Worm (Caenorhabditis elegans) whole organism, dauer: ENCODE measurements around the gene F43C11.11.

Source experiments
- unc-62 ChIP-seq: sonication (generic microtip); optimal IDR thresholded peaks from 2 replicates; lab custom pipeline; 2017; ENCODE audit warnings: missing biosample characterization, missing genetic modification reagents, missing genetic modification characterization

F43C11.11 gene

ce11 chrII:2372090-2372489 is 8.5 kb upstream of the F43C11.11 start, which contains the start of gene F16G10.3:
Gene F16G10.3 (plus strand): TSS chrII:2372390.
- TF ChIP-seq unc-62 (GFP tag; lab: Kevin White, UChicago) = no peak

ce11 chrII:2368956-2369355 is 5.4 kb upstream of the F43C11.11 start, which contains the start of gene hpo-25:
Gene hpo-25 (plus strand): TSS chrII:2369256.
- no peak for TF ChIP-seq unc-62 (GFP tag; lab: Kevin White, UChicago)

ce11 chrII:2366623-2367365 is 3.2 kb upstream of the F43C11.11 start, which contains the start of the genes F43C11.12 and F16G10.5:
Gene F43C11.12 (minus strand): TSS chrII:2366723.
Gene F16G10.5 (plus strand): TSS chrII:2367315.
- no peak for TF ChIP-seq unc-62 (GFP tag; lab: Kevin White, UChicago)

- TF ChIP-seq unc-62 (GFP tag; lab: Kevin White, UChicago) = no peak
These were observed 3.6 kb downstream of the F43C11.11 start, which contains the start of gene F43C11.16 for ce11 chrII:2359965-2360364. Gene F43C11.16 (minus strand): TSS chrII:2360065.

- TF ChIP-seq unc-62 (GFP tag; lab: Kevin White, UChicago) = no peak
These were observed 6.8 kb downstream of the F43C11.11 start, which contains the start of gene F43C11.1 for ce11 chrII:2356795-2357194. Gene F43C11.1 (plus strand): TSS chrII:2357095.

DNA sequence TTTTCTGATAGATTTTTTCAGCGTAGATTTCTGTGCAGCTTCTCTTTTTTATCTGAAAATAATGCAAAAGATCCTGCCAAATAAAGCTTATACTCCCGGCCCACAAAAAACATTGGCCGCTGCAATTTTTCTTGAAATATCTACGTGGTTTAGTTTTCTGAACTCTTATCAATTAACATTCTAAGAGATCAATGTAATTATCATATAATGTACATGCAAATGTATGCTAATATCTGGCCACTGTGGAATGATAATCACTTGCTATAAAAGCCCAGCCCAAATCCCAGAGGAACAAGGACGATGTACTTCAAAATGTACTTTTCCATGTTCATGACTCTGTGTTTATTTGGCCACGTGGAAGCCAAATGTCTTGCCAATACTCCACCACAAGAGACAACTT is 9.1 kb downstream of the F43C11.11 start, which contains the start of gene F43C11.2:
F43C11.2 (plus strand) TSS at position 301 of the 400 bp plus-strand sequence.
- TF ChIP-seq unc-62 (GFP tag; lab: Kevin White, UChicago) = no peak

- TF ChIP-seq unc-62 (GFP tag; lab: Kevin White, UChicago) = no peak
These were observed 10.6 kb downstream of the F43C11.11 start, which contains the start of gene F43C11.3 for ce11 chrII:2353012-2353411. Gene F43C11.3 (plus strand): TSS chrII:2353312.

ce11 chrII:2352546-2352945 is 11.0 kb downstream of the F43C11.11 start, which contains the start of gene F43C11.10:
Gene F43C11.10 (minus strand): TSS chrII:2352646.
- TF ChIP-seq unc-62 (GFP tag; lab: Kevin White, UChicago) = no peak

- no peak for TF ChIP-seq unc-62 (GFP tag; lab: Kevin White, UChicago)
These were observed 16.9 kb downstream of the F43C11.11 start, which contains the start of gene F43C11.4 for ce11 chrII:2346672-2347071. Gene F43C11.4 (plus strand): TSS chrII:2346972.

DNA sequence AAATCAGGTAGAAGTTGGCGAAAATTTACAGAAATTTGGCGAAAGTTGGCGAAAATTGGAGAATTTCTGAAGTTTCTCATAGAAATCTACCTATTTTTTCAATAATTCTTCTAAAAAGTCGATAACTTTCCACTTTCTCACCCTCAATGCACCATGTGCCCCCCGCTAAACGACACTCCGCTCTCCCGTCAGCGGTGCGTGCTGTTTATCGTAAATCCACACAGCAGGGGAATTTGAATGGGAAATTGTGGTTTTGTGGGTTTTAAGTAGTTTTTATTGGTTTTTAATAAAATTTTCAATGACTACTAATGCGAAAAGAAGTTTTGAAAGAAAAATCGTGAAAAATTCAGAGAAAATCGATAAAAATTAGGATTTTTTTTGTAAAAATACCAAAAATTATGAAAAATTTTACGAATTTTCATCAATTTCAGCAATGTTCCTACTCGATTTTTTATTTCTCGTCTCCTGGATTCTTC is 21.5 kb downstream of the F43C11.11 start, which contains the start of gene F43C11.6:
F43C11.6 (plus strand) TSS at position 426 of the 476 bp plus-strand sequence.
- no peak for TF ChIP-seq unc-62 (GFP tag; lab: Kevin White, UChicago)

ce11 chrII:2341515-2341914 is 22.1 kb downstream of the F43C11.11 start, which contains the start of gene enri-1:
Gene enri-1 (minus strand): TSS chrII:2341615.
- no peak for TF ChIP-seq unc-62 (GFP tag; lab: Kevin White, UChicago)

ce11 chrII:2340974-2341373 is 22.6 kb downstream of the F43C11.11 start:
- TF ChIP-seq unc-62 (GFP tag; lab: Kevin White, UChicago) = no peak

- TF ChIP-seq unc-62 (GFP tag; lab: Kevin White, UChicago) = no peak
These were observed 27.4 kb downstream of the F43C11.11 start for ce11 chrII:2336177-2336576.

ce11 chrII:2335572-2335971 is 28.0 kb downstream of the F43C11.11 start, which contains the start of gene F43C11.7:
Gene F43C11.7 (plus strand): TSS chrII:2335897.
- no peak for TF ChIP-seq unc-62 (GFP tag; lab: Kevin White, UChicago)

- no peak for TF ChIP-seq unc-62 (GFP tag; lab: Kevin White, UChicago)
These were observed 31.4 kb downstream of the F43C11.11 start, which contains the start of gene F43C11.8 for ce11 chrII:2332220-2332619. Gene F43C11.8 (plus strand): TSS chrII:2332520.

ce11 chrII:2330462-2330861 is 33.1 kb downstream of the F43C11.11 start:
- TF ChIP-seq unc-62 (GFP tag; lab: Kevin White, UChicago) = no peak
